Fruit fly (Drosophila melanogaster) whole organism, pupa: ENCODE data around the gene CG42818.
A peak's percentile ranks its signal among the peaks of the same experiment; 100 is the strongest.

Experiments
- CG9948 ChIP-seq: fragments of 200-800 bp; sonication (Bioruptor generic); optimal IDR thresholded peaks from 2 replicates; lab custom pipeline; 2018; ENCODE audit warnings: missing biosample characterization, mild to moderate bottlenecking, missing genetic modification characterization, moderate library complexity
- Ets98B ChIP-seq: fragments of 200-800 bp; sonication (Bioruptor generic); IDR thresholded peaks from 2 replicates; pipeline ENCODE4 v1.3.6; 2022; ENCODE audit warnings: missing biosample characterization, missing genetic modification characterization
- Pif1A ChIP-seq: fragments of 200-800 bp; sonication (Bioruptor generic); optimal IDR thresholded peaks from 3 replicates; lab custom pipeline; 2016; ENCODE audit warnings: missing biosample characterization, missing genetic modification characterization
- Pif1B ChIP-seq: fragments of 200-800 bp; sonication (Bioruptor generic); optimal IDR thresholded peaks from 3 replicates; lab custom pipeline; 2016; ENCODE audit warnings: missing biosample characterization, missing genetic modification characterization
- fd96Ca ChIP-seq: fragments of 200-800 bp; sonication (Bioruptor generic); IDR thresholded peaks from 3 replicates; pipeline ENCODE4 v1.3.6; 2022; ENCODE audit warnings: missing biosample characterization, missing genetic modification characterization

DNA sequence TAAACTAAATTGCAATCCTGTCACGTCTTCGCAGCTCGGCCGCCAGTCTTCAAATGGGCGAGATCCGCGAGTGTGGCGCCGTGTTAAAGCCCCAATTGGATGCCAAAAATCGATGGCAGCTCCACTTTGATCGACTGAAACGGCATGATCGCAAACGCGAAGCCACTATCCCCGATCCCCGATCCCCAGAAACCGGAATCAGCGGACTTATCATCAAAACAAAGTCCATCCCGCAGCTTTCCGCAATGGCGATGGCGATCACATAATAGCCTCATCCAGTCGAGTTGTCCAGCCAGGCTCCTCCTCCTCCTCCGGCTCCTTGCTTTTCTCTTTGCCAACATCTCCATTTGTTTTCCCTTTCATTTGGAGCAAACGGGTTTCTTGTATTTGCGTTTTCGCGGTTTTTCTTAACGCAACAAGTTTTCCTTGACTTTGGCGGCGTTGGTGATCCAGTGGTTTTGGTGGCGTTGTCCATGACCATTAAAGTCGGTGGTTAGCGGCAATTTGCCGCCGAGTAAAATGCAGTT lies 51.3 kb downstream of the CG42818 start, which contains the start of gene CG13258:
- TF ChIP-seq Pif1A (no peak), Ets98B (GFP tag; lab: Robert Waterston, UW) (peak; percentile 16; the same call in 1 of the 2 replicates), CG9948 (tag; lab: Kevin White, UChicago) (no peak), Pif1B (no peak), fd96Ca (no peak)
